Fruit fly (Drosophila melanogaster) whole organism, embryonic: ENCODE measurements around the gene CG6933.

ENCODE experiments used
- B-H2 ChIP-seq: fragments of 200-800 bp; sonication (Bioruptor generic); optimal IDR thresholded peaks from 2 replicates; lab custom pipeline; 2018; ENCODE audit warnings: missing biosample characterization, mild to moderate bottlenecking, missing genetic modification characterization
- CG12299 ChIP-seq: fragments of 200-800 bp; sonication (Bioruptor generic); optimal IDR thresholded peaks from 2 replicates; lab custom pipeline; 2018; ENCODE audit warnings: missing biosample characterization, mild to moderate bottlenecking, missing genetic modification characterization
- CG12659 ChIP-seq: fragments of 200-800 bp; sonication (Bioruptor generic); optimal IDR thresholded peaks from 3 replicates; lab custom pipeline; 2017; ENCODE audit warnings: mild to moderate bottlenecking, missing biosample characterization, missing genetic modification reagents, missing genetic modification characterization
- CG12769 ChIP-seq: fragments of 200-800 bp; sonication (Bioruptor generic); optimal IDR thresholded peaks from 2 replicates; lab custom pipeline; 2019; ENCODE audit warnings: missing biosample characterization, mild to moderate bottlenecking, missing genetic modification characterization, moderate library complexity
- CG13123 ChIP-seq: fragments of 200-800 bp; sonication (Bioruptor generic); optimal IDR thresholded peaks from 2 replicates; lab custom pipeline; 2016; ENCODE audit warnings: missing biosample characterization, missing genetic modification characterization
- CG15011 ChIP-seq: fragments of 200-800 bp; sonication (Bioruptor generic); optimal IDR thresholded peaks from 3 replicates; lab custom pipeline; 2018; ENCODE audit warnings: missing biosample characterization, mild to moderate bottlenecking, missing genetic modification characterization
- CG15514 ChIP-seq: fragments of 200-800 bp; sonication (Bioruptor generic); optimal IDR thresholded peaks from 3 replicates; lab custom pipeline; 2017; ENCODE audit warnings: missing biosample characterization, missing genetic modification characterization, mild to moderate bottlenecking, moderate library complexity, missing genetic modification reagents
- CG16815 ChIP-seq: fragments of 200-800 bp; sonication (Bioruptor generic); optimal IDR thresholded peaks from 3 replicates; lab custom pipeline; 2017; ENCODE audit warnings: missing biosample characterization, mild to moderate bottlenecking, missing genetic modification characterization
- CG17328 ChIP-seq: fragments of 200-800 bp; sonication (Bioruptor generic); IDR thresholded peaks from 2 replicates; pipeline ENCODE4 v1.3.6; 2022; ENCODE audit warnings: missing biosample characterization, missing genetic modification characterization
- CG18764 ChIP-seq: fragments of 200-800 bp; sonication (Bioruptor generic); optimal IDR thresholded peaks from 3 replicates; lab custom pipeline; 2016; ENCODE audit warnings: missing biosample characterization, missing genetic modification characterization
- CG32767 ChIP-seq: fragments of 200-800 bp; sonication (Bioruptor generic); IDR thresholded peaks from 2 replicates; pipeline ENCODE4 v1.3.6; 2022; ENCODE audit warnings: missing biosample characterization, missing genetic modification characterization
- CG7786 ChIP-seq: fragments of 200-800 bp; sonication (Bioruptor generic); optimal IDR thresholded peaks from 2 replicates; lab custom pipeline; 2016; ENCODE audit warnings: missing biosample characterization, missing genetic modification characterization
- CkIIα-i1 ChIP-seq: fragments of 200-800 bp; sonication (Bioruptor generic); IDR thresholded peaks from 2 replicates; pipeline ENCODE4 v1.3.6; 2022; ENCODE audit warnings: missing biosample characterization, missing genetic modification characterization
- CrebB ChIP-seq: fragments of 200-800 bp; sonication (Bioruptor generic); optimal IDR thresholded peaks from 3 replicates; lab custom pipeline; 2018; ENCODE audit warnings: missing biosample characterization, mild to moderate bottlenecking, missing genetic modification characterization
- Dip3 ChIP-seq: fragments of 200-800 bp; sonication (Bioruptor generic); optimal IDR thresholded peaks from 3 replicates; lab custom pipeline; 2016; ENCODE audit warnings: missing biosample characterization, missing genetic modification characterization
- HHEX ChIP-seq: fragments of 200-800 bp; sonication (Bioruptor generic); optimal IDR thresholded peaks from 3 replicates; lab custom pipeline; 2017; ENCODE audit warnings: missing biosample characterization, mild to moderate bottlenecking, missing genetic modification characterization, missing genetic modification reagents
- Hand ChIP-seq: fragments of 200-800 bp; sonication (Bioruptor generic); optimal IDR thresholded peaks from 2 replicates; lab custom pipeline; 2017; ENCODE audit warnings: mild to moderate bottlenecking, missing biosample characterization, missing genetic modification reagents, missing genetic modification characterization
- Hmx ChIP-seq: fragments of 200-800 bp; sonication (Bioruptor generic); optimal IDR thresholded peaks from 2 replicates; lab custom pipeline; 2016; ENCODE audit warnings: missing biosample characterization, missing genetic modification characterization
- Hr78 ChIP-seq, 2 experiments: fragments of 200-800 bp in 1 of 2; fragments of >200 bp in 1 of 2; sonication (Bioruptor generic) in 1 of 2; optimal IDR thresholded peaks; 2 replicates each; lab custom pipeline; 2017 to 2019; ENCODE audit warnings: missing biosample characterization in 2 of 2, missing genetic modification characterization in 2 of 2, mild to moderate bottlenecking in 1 of 2, moderate library complexity in 1 of 2
- Kr ChIP-seq: fragments of 200-800 bp; sonication (Bioruptor generic); optimal IDR thresholded peaks from 2 replicates; lab custom pipeline; 2017; ENCODE audit warnings: missing biosample characterization, mild to moderate bottlenecking, missing genetic modification characterization
- Lpt ChIP-seq: fragments of >200 bp; optimal IDR thresholded peaks from 2 replicates; lab custom pipeline; 2018; ENCODE audit warnings: missing biosample characterization, missing genetic modification characterization
- Oli ChIP-seq: fragments of 200-800 bp; sonication (Bioruptor generic); optimal IDR thresholded peaks from 2 replicates; lab custom pipeline; 2018; ENCODE audit warnings: missing biosample characterization, mild to moderate bottlenecking, missing genetic modification characterization, moderate library complexity
- Optix ChIP-seq: fragments of 200-800 bp; sonication (Bioruptor generic); IDR thresholded peaks from 3 replicates; pipeline ENCODE4 v1.3.6; 2022; ENCODE audit warnings: missing biosample characterization, missing genetic modification characterization
- Ptx1 ChIP-seq: fragments of 200-800 bp; sonication (Bioruptor generic); IDR thresholded peaks from 2 replicates; pipeline ENCODE4 v1.3.6; 2022; ENCODE audit warnings: missing biosample characterization, missing genetic modification characterization
- YL-1 ChIP-seq: fragments of 200-800 bp; sonication (Bioruptor generic); optimal IDR thresholded peaks from 3 replicates; lab custom pipeline; 2017; ENCODE audit warnings: missing biosample characterization, mild to moderate bottlenecking, missing genetic modification characterization
- bigmax ChIP-seq: fragments of 200-800 bp; sonication (Bioruptor generic); optimal IDR thresholded peaks from 2 replicates; lab custom pipeline; 2018; ENCODE audit warnings: missing biosample characterization, mild to moderate bottlenecking, missing genetic modification characterization
- caup ChIP-seq: fragments of 200-800 bp; sonication (Bioruptor generic); optimal IDR thresholded peaks from 3 replicates; lab custom pipeline; 2017; ENCODE audit warnings: missing biosample characterization, mild to moderate bottlenecking, missing genetic modification characterization, moderate library complexity; ENCODE audit not compliant: severe bottlenecking
- chif ChIP-seq, 2 experiments: fragments of 200-800 bp; sonication (Bioruptor generic); optimal IDR thresholded peaks; 3 replicates each; lab custom pipeline; 2016; ENCODE audit warnings: missing biosample characterization in 2 of 2, missing genetic modification characterization in 2 of 2
- ci ChIP-seq: fragments of 200-800 bp; sonication (Bioruptor generic); IDR thresholded peaks from 3 replicates; pipeline ENCODE4 v1.3.6; 2022; ENCODE audit warnings: missing biosample characterization, missing genetic modification characterization
- corto ChIP-seq: fragments of 200-800 bp; sonication (Bioruptor generic); optimal IDR thresholded peaks from 2 replicates; lab custom pipeline; 2016; ENCODE audit warnings: missing biosample characterization, mild to moderate bottlenecking, missing genetic modification characterization, moderate library complexity
- crol ChIP-seq: fragments of 200-800 bp; sonication (Bioruptor generic); IDR thresholded peaks from 2 replicates; pipeline ENCODE4 v1.3.6; 2022; ENCODE audit warnings: missing biosample characterization, missing genetic modification characterization
- cwo ChIP-seq: fragments of 200-800 bp; sonication (Bioruptor generic); optimal IDR thresholded peaks from 3 replicates; lab custom pipeline; 2017; ENCODE audit warnings: missing biosample characterization, missing genetic modification characterization, mild to moderate bottlenecking, moderate library complexity, missing genetic modification reagents
- danr ChIP-seq: fragments of 200-800 bp; sonication (Bioruptor generic); IDR thresholded peaks from 2 replicates; pipeline ENCODE4 v1.3.6; 2022; ENCODE audit warnings: missing biosample characterization, missing genetic modification characterization
- dysf ChIP-seq: fragments of 200-800 bp; sonication (Bioruptor generic); IDR thresholded peaks from 3 replicates; pipeline ENCODE4 v1.3.6; 2022; ENCODE audit warnings: missing biosample characterization, missing genetic modification characterization
- fd102C ChIP-seq: fragments of 200-800 bp; sonication (Bioruptor generic); optimal IDR thresholded peaks from 2 replicates; lab custom pipeline; 2018; ENCODE audit warnings: missing biosample characterization, mild to moderate bottlenecking, missing genetic modification characterization, moderate library complexity
- fd3F ChIP-seq: fragments of 200-800 bp; sonication (Bioruptor generic); optimal IDR thresholded peaks from 2 replicates; lab custom pipeline; 2018; ENCODE audit warnings: missing biosample characterization, mild to moderate bottlenecking, missing genetic modification characterization, moderate library complexity
- fru ChIP-seq: fragments of >200 bp; optimal IDR thresholded peaks from 2 replicates; lab custom pipeline; 2017
- ftz-f1 ChIP-seq: fragments of 200-800 bp; sonication (Bioruptor generic); optimal IDR thresholded peaks from 2 replicates; lab custom pipeline; 2016; ENCODE audit warnings: missing biosample characterization, missing genetic modification characterization
- gsb ChIP-seq: fragments of 200-800 bp; sonication (Bioruptor generic); IDR thresholded peaks from 2 replicates; pipeline ENCODE4 v1.3.6; 2022; ENCODE audit warnings: missing biosample characterization, missing genetic modification characterization
- inv ChIP-seq: fragments of 200-800 bp; sonication (Bioruptor generic); IDR thresholded peaks from 2 replicates; pipeline ENCODE4 v1.3.6; 2022; ENCODE audit warnings: missing biosample characterization, missing genetic modification characterization; ENCODE audit not compliant: partially characterized antibody
- jumu ChIP-seq: fragments of 200-800 bp; sonication (Bioruptor generic); optimal IDR thresholded peaks from 3 replicates; lab custom pipeline; 2016; ENCODE audit warnings: missing biosample characterization, missing genetic modification characterization
- klu ChIP-seq: fragments of 200-800 bp; sonication (Bioruptor generic); IDR thresholded peaks from 2 replicates; pipeline ENCODE4 v1.3.6; 2022; ENCODE audit warnings: missing biosample characterization, missing genetic modification characterization
- onecut ChIP-seq: fragments of 200-800 bp; sonication (Bioruptor generic); IDR thresholded peaks from 2 replicates; pipeline ENCODE4 v1.3.6; 2022; ENCODE audit warnings: missing biosample characterization, missing genetic modification characterization
- otp ChIP-seq: fragments of 200-800 bp; sonication (Bioruptor generic); IDR thresholded peaks from 3 replicates; pipeline ENCODE4, ENCODE4 v1.3.6; 2022; ENCODE audit warnings: missing biosample characterization, missing genetic modification characterization
- scrt ChIP-seq: fragments of 200-800 bp; sonication (Bioruptor generic); optimal IDR thresholded peaks from 2 replicates; lab custom pipeline; 2018; ENCODE audit warnings: missing biosample characterization, mild to moderate bottlenecking, missing genetic modification characterization, moderate library complexity
- tll ChIP-seq, 2 experiments: fragments of 200-800 bp in 1 of 2; fragments of >200 bp in 1 of 2; sonication (Bioruptor generic) in 1 of 2; optimal IDR thresholded peaks; 2 replicates each; lab custom pipeline; 2017 to 2019; ENCODE audit warnings: missing biosample characterization in 2 of 2, missing genetic modification characterization in 2 of 2, mild to moderate bottlenecking in 1 of 2, moderate library complexity in 1 of 2
- twi ChIP-seq: fragments of 200-800 bp; optimal IDR thresholded peaks from 2 replicates; lab custom pipeline; 2019; ENCODE audit warnings: missing biosample characterization, mild to moderate bottlenecking, missing genetic modification characterization, moderate library complexity
- unc-4 ChIP-seq: fragments of 200-800 bp; sonication (Bioruptor generic); IDR thresholded peaks from 2 replicates; pipeline ENCODE4 v1.3.6; 2022; ENCODE audit warnings: missing biosample characterization, missing genetic modification characterization; ENCODE audit not compliant: partially characterized antibody
- wek ChIP-seq: fragments of 200-800 bp; sonication (Bioruptor generic); optimal IDR thresholded peaks from 3 replicates; lab custom pipeline; 2018; ENCODE audit warnings: missing biosample characterization, mild to moderate bottlenecking, missing genetic modification characterization, moderate library complexity
- zen ChIP-seq: fragments of 200-800 bp; sonication (Bioruptor generic); optimal IDR thresholded peaks from 3 replicates; lab custom pipeline; 2018; ENCODE audit warnings: missing biosample characterization, mild to moderate bottlenecking, missing genetic modification characterization, moderate library complexity

CG6933 gene

dm6 chr3L:20187885-20188570 lies 32.2 kb downstream of the CG6933 start, which contains the start of gene Ssk (continued):
- TF ChIP-seq danr (GFP tag; lab: Robert Waterston, UW) (no peak), CG16815 (no peak), CG15514 (no peak), ci (GFP tag; lab: Robert Waterston, UW) (peak; percentile 45), fd102C (GFP tag; lab: Kevin White, UChicago) (no peak), corto (no peak), wek (GFP tag; lab: Kevin White, UChicago) (peak; percentile 21), CG15011 (no peak), CG12299 (no peak), otp (GFP tag; lab: Robert Waterston, UW) (no peak), CG18764 (GFP tag; lab: Kevin White, UChicago) (no peak), CG32767 (GFP tag; lab: Robert Waterston, UW) (no peak), Hand (peak; percentile 6), CrebB (tag; lab: Kevin White, UChicago) (peak; percentile 47), jumu (GFP tag; lab: Kevin White, UChicago) (no peak), CG12769 (tag; lab: Kevin White, UChicago) (peak; percentile 60), CG7786 (no peak), tll (GFP tag; optimal IDR thresholded peaks at IDR 0.05; lab: Kevin White, UChicago) (no peak), ftz-f1 (GFP tag; lab: Kevin White, UChicago) (no peak), Dip3 (GFP tag; lab: Kevin White, UChicago) (no peak), klu (GFP tag; lab: Robert Waterston, UW) (no peak), CG17328 (GFP tag; lab: Robert Waterston, UW) (no peak), Ptx1 (GFP tag; lab: Robert Waterston, UW) (no peak), Optix (GFP tag; lab: Robert Waterston, UW) (no peak), chif (GFP tag; optimal IDR thresholded peaks at IDR 0.05; lab: Kevin White, UChicago) (no peak), onecut (GFP tag; lab: Robert Waterston, UW) (peak; percentile 7; the same call in 1 of the 2 replicates), CkIIα-i1 (GFP tag; lab: Robert Waterston, UW) (no peak), fd3F (no peak), cwo (GFP tag; lab: Kevin White, UChicago) (peak; percentile 11), gsb (GFP tag; lab: Robert Waterston, UW) (peak; percentile 30; the same call in 1 of the 2 replicates), HHEX (GFP tag; lab: Kevin White, UChicago) (no peak), dysf (GFP tag; lab: Robert Waterston, UW) (no peak), Kr (no peak), B-H2 (GFP tag; lab: Kevin White, UChicago) (peak; percentile 40), caup (GFP tag; lab: Kevin White, UChicago) (peak; percentile 31), twi (tag; lab: Kevin White, UChicago) (no peak), Lpt (GFP tag; lab: Kevin White, UChicago) (no peak), YL-1 (GFP tag; lab: Kevin White, UChicago) (no peak), CG13123 (GFP tag; lab: Kevin White, UChicago) (no peak), Hmx (GFP tag; lab: Kevin White, UChicago) (no peak), bigmax (no peak), scrt (GFP tag; lab: Kevin White, UChicago) (peak; percentile 27), inv (GFP tag; lab: Robert Waterston, UW) (no peak), crol (GFP tag; lab: Robert Waterston, UW) (no peak), Oli (tag; lab: Kevin White, UChicago) (no peak), Hr78 (GFP tag; optimal IDR thresholded peaks at IDR 0.05; lab: Kevin White, UChicago) (peak in 1 of 2 experiments; percentile 20), CG12659 (GFP tag; lab: Kevin White, UChicago) (no peak), zen (tag; lab: Kevin White, UChicago) (no peak), unc-4 (no peak), fru (lab: Kevin White, UChicago) (no peak)
